Worm (Caenorhabditis elegans): ENCODE results near the gene sphk-1.
A peak's percentile ranks its signal among the peaks of the same experiment; 100 is the strongest.

DNA sequence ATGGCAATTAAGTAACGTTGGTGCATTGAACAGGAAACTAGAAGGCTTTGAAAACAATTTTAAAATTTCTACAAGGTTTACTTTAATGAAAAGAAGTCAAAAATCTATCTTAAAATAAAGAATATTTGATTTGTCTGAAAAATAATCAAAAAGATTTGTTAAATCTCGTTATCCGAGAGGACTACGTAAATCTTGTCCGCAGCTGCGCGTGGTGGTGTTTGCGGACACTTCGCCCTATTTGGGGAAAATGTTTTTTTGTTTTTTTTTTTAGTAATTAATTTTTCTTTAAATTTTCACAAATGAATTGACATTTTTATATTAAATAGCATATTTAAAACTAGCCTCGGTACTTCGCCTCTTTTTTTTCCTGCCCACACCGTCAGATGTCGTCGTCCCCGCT lies 17.5 kb downstream of the sphk-1 start:
- TF ChIP-seq lin-39 (tag; optimal IDR thresholded peaks at IDR 0.05) (no peak), zag-1 (tag; optimal IDR thresholded peaks at IDR 0.05) (no peak), elt-3 (tag; optimal IDR thresholded peaks at IDR 0.05) (no peak), ztf-4 (tag; optimal IDR thresholded peaks at IDR 0.05) (no peak), nhr-237 (tag; optimal IDR thresholded peaks at IDR 0.05) (no peak), lin-13 (GFP tag; optimal IDR thresholded peaks at IDR 0.05) (peak; percentile 72)
